Fruit fly (Drosophila melanogaster) whole organism, embryonic: ENCODE results near the gene CG32074.
A peak's percentile ranks its signal among the peaks of the same experiment; 100 is the strongest.

ENCODE experiments used
- Ada2b ChIP-seq: fragments of 200-800 bp; sonication (Bioruptor generic); IDR thresholded peaks from 2 replicates; pipeline ENCODE4 v1.3.6; 2022; ENCODE audit warnings: missing biosample characterization, missing genetic modification characterization
- CG10147 ChIP-seq: fragments of 200-800 bp; sonication (Bioruptor generic); optimal IDR thresholded peaks from 2 replicates; lab custom pipeline; 2019; ENCODE audit warnings: missing biosample characterization, mild to moderate bottlenecking, missing genetic modification characterization, moderate library complexity
- CG10209 ChIP-seq: fragments of 200-800 bp; sonication (Bioruptor generic); optimal IDR thresholded peaks from 3 replicates; lab custom pipeline; 2017; ENCODE audit warnings: missing biosample characterization, mild to moderate bottlenecking, missing genetic modification characterization, missing genetic modification reagents
- CG13624 ChIP-seq: fragments of 200-800 bp; sonication (Bioruptor generic); optimal IDR thresholded peaks from 2 replicates; lab custom pipeline; 2016; ENCODE audit warnings: missing biosample characterization, missing genetic modification characterization
- CG15696 ChIP-seq: fragments of 200-800 bp; sonication (Bioruptor generic); optimal IDR thresholded peaks from 2 replicates; lab custom pipeline; 2019; ENCODE audit warnings: missing biosample characterization, mild to moderate bottlenecking, missing genetic modification characterization, moderate library complexity
- CG1647 ChIP-seq: fragments of 200-800 bp; sonication (Bioruptor generic); optimal IDR thresholded peaks from 3 replicates; lab custom pipeline; 2016; ENCODE audit warnings: missing biosample characterization, missing genetic modification characterization
- CG16779 ChIP-seq: fragments of 200-800 bp; sonication (Bioruptor generic); IDR thresholded peaks from 2 replicates; pipeline ENCODE4 v1.3.6; 2022; ENCODE audit warnings: missing biosample characterization, missing genetic modification characterization
- CG17361 ChIP-seq: fragments of 200-800 bp; sonication (Bioruptor generic); IDR thresholded peaks from 3 replicates; pipeline ENCODE4 v1.3.6; 2022; ENCODE audit warnings: missing biosample characterization, missing genetic modification characterization
- CG18599 ChIP-seq: fragments of 200-800 bp; sonication (Bioruptor generic); optimal IDR thresholded peaks from 3 replicates; lab custom pipeline; 2017; ENCODE audit warnings: missing biosample characterization, missing genetic modification characterization, mild to moderate bottlenecking, moderate library complexity, missing genetic modification reagents
- CG2889 ChIP-seq: fragments of 200-800 bp; sonication (Bioruptor generic); IDR thresholded peaks from 3 replicates; pipeline ENCODE4 v1.3.6; 2022; ENCODE audit warnings: missing biosample characterization, missing genetic modification characterization
- CG31365 ChIP-seq: fragments of 200-800 bp; sonication (Bioruptor generic); optimal IDR thresholded peaks from 2 replicates; lab custom pipeline; 2018; ENCODE audit warnings: missing biosample characterization, mild to moderate bottlenecking, missing genetic modification characterization
- CG31441 ChIP-seq: fragments of 200-800 bp; sonication (Bioruptor generic); IDR thresholded peaks from 2 replicates; pipeline ENCODE4 v1.3.6; 2022; ENCODE audit warnings: missing biosample characterization, missing genetic modification characterization
- CG3163 ChIP-seq: fragments of 200-800 bp; sonication (Bioruptor generic); optimal IDR thresholded peaks from 3 replicates; lab custom pipeline; 2016; ENCODE audit warnings: missing biosample characterization, missing genetic modification characterization
- CG32767 ChIP-seq: fragments of 200-800 bp; sonication (Bioruptor generic); IDR thresholded peaks from 2 replicates; pipeline ENCODE4 v1.3.6; 2022; ENCODE audit warnings: missing biosample characterization, missing genetic modification characterization
- CG3281 ChIP-seq: fragments of 200-800 bp; sonication (Bioruptor generic); optimal IDR thresholded peaks from 3 replicates; lab custom pipeline; 2017; ENCODE audit warnings: missing biosample characterization, mild to moderate bottlenecking, missing genetic modification characterization
- CG33213 ChIP-seq: fragments of 200-800 bp; sonication (Bioruptor generic); optimal IDR thresholded peaks from 3 replicates; lab custom pipeline; 2016; ENCODE audit warnings: missing biosample characterization, missing genetic modification characterization
- CG5245 ChIP-seq: fragments of 200-800 bp; sonication (Bioruptor generic); optimal IDR thresholded peaks from 3 replicates; lab custom pipeline; 2016; ENCODE audit warnings: missing biosample characterization, missing genetic modification characterization
- CG7745 ChIP-seq: fragments of 200-800 bp; sonication (Bioruptor generic); optimal IDR thresholded peaks from 2 replicates; lab custom pipeline; 2018; ENCODE audit warnings: missing biosample characterization, mild to moderate bottlenecking, missing genetic modification characterization, moderate library complexity
- CG7839 ChIP-seq: fragments of 200-800 bp; sonication (Bioruptor generic); optimal IDR thresholded peaks from 3 replicates; lab custom pipeline; 2018; ENCODE audit warnings: missing biosample characterization, mild to moderate bottlenecking, missing genetic modification characterization, moderate library complexity
- CkIIα-i1 ChIP-seq: fragments of 200-800 bp; sonication (Bioruptor generic); IDR thresholded peaks from 2 replicates; pipeline ENCODE4 v1.3.6; 2022; ENCODE audit warnings: missing biosample characterization, missing genetic modification characterization
- Drgx ChIP-seq: fragments of 200-800 bp; sonication (Bioruptor generic); IDR thresholded peaks from 2 replicates; pipeline ENCODE4 v1.3.6; 2022; ENCODE audit warnings: missing biosample characterization, missing genetic modification characterization
- E2f1 ChIP-seq: fragments of 200-800 bp; sonication (Bioruptor generic); IDR thresholded peaks from 2 replicates; pipeline ENCODE4 v1.3.6; 2022; ENCODE audit warnings: missing biosample characterization, missing genetic modification characterization
- Hmr ChIP-seq: fragments of 200-800 bp; sonication (Bioruptor generic); optimal IDR thresholded peaks from 3 replicates; lab custom pipeline; 2017; ENCODE audit warnings: mild to moderate bottlenecking, missing biosample characterization, missing genetic modification reagents, missing genetic modification characterization
- Jarid2 ChIP-seq: fragments of 200-800 bp; sonication (Bioruptor generic); optimal IDR thresholded peaks from 3 replicates; lab custom pipeline; 2017; ENCODE audit warnings: mild to moderate bottlenecking, missing biosample characterization, missing genetic modification reagents, missing genetic modification characterization
- MESR4 ChIP-seq: fragments of 200-800 bp; sonication (Bioruptor generic); optimal IDR thresholded peaks from 2 replicates; lab custom pipeline; 2018; ENCODE audit warnings: missing biosample characterization, mild to moderate bottlenecking, missing genetic modification characterization, moderate library complexity
- Optix ChIP-seq: fragments of 200-800 bp; sonication (Bioruptor generic); IDR thresholded peaks from 3 replicates; pipeline ENCODE4 v1.3.6; 2022; ENCODE audit warnings: missing biosample characterization, missing genetic modification characterization
- Pdp1 ChIP-seq, 2 experiments: fragments of 200-800 bp; sonication (Bioruptor generic); optimal IDR thresholded peaks; 3 replicates each; lab custom pipeline; 2016; ENCODE audit warnings: missing biosample characterization in 2 of 2, missing genetic modification characterization in 2 of 2, mild to moderate bottlenecking in 1 of 2, moderate library complexity in 1 of 2
- Rfx ChIP-seq: fragments of 200-800 bp; sonication (Bioruptor generic); IDR thresholded peaks from 2 replicates; pipeline ENCODE4 v1.3.6; 2022; ENCODE audit warnings: missing biosample characterization, missing genetic modification characterization
- amos ChIP-seq: fragments of 200-800 bp; sonication (Bioruptor generic); IDR thresholded peaks from 2 replicates; pipeline ENCODE4 v1.3.6; 2022; ENCODE audit warnings: missing biosample characterization, missing genetic modification characterization; ENCODE audit not compliant: partially characterized antibody
- az2 ChIP-seq: fragments of 200-800 bp; sonication (Bioruptor generic); optimal IDR thresholded peaks from 3 replicates; lab custom pipeline; 2016; ENCODE audit warnings: missing biosample characterization, missing genetic modification characterization
- cg ChIP-seq: fragments of 200-800 bp; sonication (Bioruptor generic); optimal IDR thresholded peaks from 3 replicates; lab custom pipeline; 2019; ENCODE audit warnings: missing biosample characterization, mild to moderate bottlenecking, missing genetic modification characterization, moderate library complexity
- crp ChIP-seq, 2 experiments: fragments of 200-800 bp; sonication (Bioruptor generic); optimal IDR thresholded peaks; 2 replicates in 1 of 2; 3 replicates in 1 of 2; lab custom pipeline; 2017; ENCODE audit warnings: missing biosample characterization in 2 of 2, missing genetic modification characterization in 2 of 2, mild to moderate bottlenecking in 1 of 2, moderate library complexity in 1 of 2
- dm ChIP-seq: fragments of 200-800 bp; sonication (Bioruptor generic); optimal IDR thresholded peaks from 3 replicates; lab custom pipeline; 2016; ENCODE audit warnings: missing biosample characterization, missing genetic modification characterization
- en ChIP-seq: fragments of 200-800 bp; sonication (Bioruptor generic); optimal IDR thresholded peaks from 2 replicates; lab custom pipeline; 2016; ENCODE audit warnings: missing biosample characterization, missing genetic modification characterization
- grau ChIP-seq: fragments of 200-800 bp; optimal IDR thresholded peaks from 3 replicates; lab custom pipeline; 2019; ENCODE audit warnings: missing biosample characterization, mild to moderate bottlenecking, missing genetic modification characterization, moderate library complexity
- her ChIP-seq: fragments of 200-800 bp; sonication (Bioruptor generic); optimal IDR thresholded peaks from 2 replicates; lab custom pipeline; 2016; ENCODE audit warnings: missing biosample characterization, missing genetic modification characterization
- jumu ChIP-seq: fragments of 200-800 bp; sonication (Bioruptor generic); optimal IDR thresholded peaks from 3 replicates; lab custom pipeline; 2016; ENCODE audit warnings: missing biosample characterization, missing genetic modification characterization
- lmd ChIP-seq: fragments of 200-800 bp; sonication (Bioruptor generic); IDR thresholded peaks from 2 replicates; pipeline ENCODE4 v1.3.6; 2022; ENCODE audit warnings: missing biosample characterization, missing genetic modification characterization
- lov ChIP-seq, 2 experiments: fragments of 200-800 bp in 1 of 2; fragments of >200 bp in 1 of 2; sonication (Bioruptor generic) in 1 of 2; IDR thresholded peaks in 1 of 2; optimal IDR thresholded peaks in 1 of 2; 2 replicates in 1 of 2; 3 replicates in 1 of 2; pipeline versions ENCODE4 v1.3.6 to Lab custom; 2017 to 2022; ENCODE audit warnings: missing biosample characterization in 1 of 2, missing genetic modification characterization in 1 of 2
- org-1 ChIP-seq: fragments of 200-800 bp; sonication (Bioruptor generic); optimal IDR thresholded peaks from 2 replicates; lab custom pipeline; 2017; ENCODE audit warnings: missing biosample characterization, missing genetic modification characterization
- p53 ChIP-seq: fragments of 200-800 bp; sonication (Bioruptor generic); optimal IDR thresholded peaks from 2 replicates; lab custom pipeline; 2016; ENCODE audit warnings: missing biosample characterization, missing genetic modification characterization
- peb ChIP-seq: fragments of 200-800 bp; sonication (Bioruptor generic); IDR thresholded peaks from 2 replicates; pipeline ENCODE4 v1.3.6; 2022; ENCODE audit warnings: missing biosample characterization, missing genetic modification characterization
- salm ChIP-seq: fragments of 200-800 bp; sonication (Bioruptor generic); optimal IDR thresholded peaks from 2 replicates; lab custom pipeline; 2018; ENCODE audit warnings: missing biosample characterization, mild to moderate bottlenecking, missing genetic modification characterization
- scrt ChIP-seq: fragments of 200-800 bp; sonication (Bioruptor generic); optimal IDR thresholded peaks from 2 replicates; lab custom pipeline; 2018; ENCODE audit warnings: missing biosample characterization, mild to moderate bottlenecking, missing genetic modification characterization, moderate library complexity
- sqz ChIP-seq: fragments of 200-800 bp; sonication (Bioruptor generic); optimal IDR thresholded peaks from 3 replicates; lab custom pipeline; 2018; ENCODE audit warnings: missing biosample characterization, mild to moderate bottlenecking, missing genetic modification characterization
- sr ChIP-seq: fragments of 200-800 bp; sonication (Bioruptor generic); IDR thresholded peaks from 3 replicates; pipeline ENCODE4 v1.3.6; 2022; ENCODE audit warnings: missing biosample characterization, missing genetic modification characterization
- ssp ChIP-seq: fragments of 200-800 bp; sonication (Bioruptor generic); IDR thresholded peaks from 2 replicates; pipeline ENCODE4 v1.3.6; 2022; ENCODE audit warnings: missing biosample characterization, missing genetic modification characterization
- tx ChIP-seq: fragments of 200-800 bp; sonication (Bioruptor generic); optimal IDR thresholded peaks from 2 replicates; lab custom pipeline; 2016; ENCODE audit warnings: missing biosample characterization, missing genetic modification characterization
- wdn ChIP-seq: fragments of 200-800 bp; sonication (Bioruptor generic); IDR thresholded peaks from 2 replicates; pipeline ENCODE4 v1.3.6; 2022; ENCODE audit warnings: missing biosample characterization, missing genetic modification characterization

Gene CG32074

DNA sequence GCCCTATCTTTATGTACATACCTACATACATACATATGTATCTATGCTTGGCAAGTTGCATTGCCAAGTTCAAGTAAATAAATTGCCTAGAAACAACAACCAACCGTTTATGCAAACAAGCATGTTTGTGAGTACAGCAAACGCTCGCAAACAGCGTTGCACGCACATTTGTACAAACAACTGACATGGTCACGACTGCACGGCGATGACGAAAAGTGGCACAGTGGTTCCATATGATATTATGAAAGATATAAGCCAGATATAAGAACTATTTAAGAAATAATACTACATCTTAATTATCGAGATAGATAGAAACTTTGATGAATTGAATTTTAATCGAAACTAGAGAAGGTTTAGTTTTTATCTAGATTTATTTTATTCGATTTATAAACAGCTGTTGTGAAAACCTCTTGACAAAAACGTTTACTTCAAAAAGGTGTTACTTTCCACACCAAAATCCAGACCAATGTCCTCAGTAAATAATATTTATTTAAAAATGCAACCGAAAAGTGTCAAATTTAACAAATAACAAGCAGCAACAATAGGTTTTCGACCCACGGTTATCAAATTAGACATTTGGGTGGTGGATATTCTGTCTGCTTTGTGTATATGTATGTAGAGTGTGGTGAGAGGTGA lies 42.2 kb downstream of the CG32074 start (continued):
- TF ChIP-seq CG15696 (tag; lab: Kevin White, UChicago) (peak; percentile 93), cg (GFP tag; lab: Kevin White, UChicago) (peak; percentile 54), Jarid2 (peak; percentile 75), CG16779 (GFP tag; lab: Robert Waterston, UW) (no peak), Ada2b (GFP tag; lab: Robert Waterston, UW) (peak; percentile 82), CG7745 (tag; lab: Kevin White, UChicago) (peak; percentile 69), sr (GFP tag; lab: Robert Waterston, UW) (peak; percentile 74; the same call in 2 of the 3 replicates), CG2889 (GFP tag; lab: Robert Waterston, UW) (0 out of 3 replicates have a peak, but pooled peaks have one; percentile 37), salm (tag; lab: Kevin White, UChicago) (peak; percentile 78), CG32767 (GFP tag; lab: Robert Waterston, UW) (peak; percentile 74), CG33213 (GFP tag; lab: Kevin White, UChicago) (peak; percentile 79), lmd (peak; percentile 84; the same call in 1 of the 2 replicates), az2 (GFP tag; lab: Kevin White, UChicago) (peak; percentile 95), scrt (GFP tag; lab: Kevin White, UChicago) (peak; percentile 31), CG1647 (GFP tag; lab: Kevin White, UChicago) (peak; percentile 73), Drgx (GFP tag; lab: Robert Waterston, UW) (peak; percentile 79), Optix (GFP tag; lab: Robert Waterston, UW) (peak; percentile 75), CG31441 (GFP tag; lab: Robert Waterston, UW) (peak; percentile 97), peb (GFP tag; lab: Robert Waterston, UW) (peak; percentile 39; the same call in 1 of the 2 replicates), org-1 (GFP tag; lab: Kevin White, UChicago) (peak; percentile 90), CG3163 (GFP tag; lab: Kevin White, UChicago) (peak; percentile 59), MESR4 (GFP tag; lab: Kevin White, UChicago) (no peak), crp (GFP tag; optimal IDR thresholded peaks at IDR 0.05; lab: Kevin White, UChicago) (peak; percentile 27 to 62), Hmr (GFP tag; lab: Kevin White, UChicago) (peak; percentile 89), her (peak; percentile 54), Rfx (GFP tag; lab: Robert Waterston, UW) (peak; percentile 58), lov (optimal IDR thresholded peaks at IDR 0.05; lab: Kevin White, UChicago) (no peak), lov (GFP tag; IDR thresholded peaks at IDR 0.05; lab: Robert Waterston, UW) (peak; percentile 82), jumu (GFP tag; lab: Kevin White, UChicago) (peak; percentile 68), p53 (GFP tag; lab: Kevin White, UChicago) (peak; percentile 39), CG10147 (peak; percentile 88), CG17361 (GFP tag; lab: Robert Waterston, UW) (peak; percentile 98), Pdp1 (GFP tag; optimal IDR thresholded peaks at IDR 0.05; lab: Kevin White, UChicago) (peak; percentile 73 to 84), CG13624 (GFP tag; lab: Kevin White, UChicago) (peak; percentile 26), CkIIα-i1 (GFP tag; lab: Robert Waterston, UW) (no peak), sqz (peak; percentile 86), CG3281 (GFP tag; lab: Kevin White, UChicago) (peak; percentile 79), CG5245 (GFP tag; lab: Kevin White, UChicago) (peak; percentile 68), amos (GFP tag; lab: Robert Waterston, UW) (no peak), CG18599 (peak; percentile 85), grau (tag; lab: Kevin White, UChicago) (peak; percentile 92), tx (GFP tag; lab: Kevin White, UChicago) (peak; percentile 80), wdn (GFP tag; lab: Robert Waterston, UW) (no peak), en (GFP tag; lab: Kevin White, UChicago) (peak; percentile 34), CG31365 (tag; lab: Kevin White, UChicago) (peak; percentile 39), E2f1 (GFP tag; lab: Robert Waterston, UW) (peak; percentile 84), ssp (GFP tag; lab: Robert Waterston, UW) (peak; percentile 68), dm (GFP tag; lab: Kevin White, UChicago) (peak; percentile 75), CG10209 (GFP tag; lab: Kevin White, UChicago) (peak; percentile 92), CG7839 (tag; lab: Kevin White, UChicago) (peak; percentile 97)
